Worm (Caenorhabditis elegans) whole organism, late embryonic: ENCODE results near the gene nspb-1.

Source experiments
- dmd-4 ChIP-seq: sonication (generic microtip); optimal IDR thresholded peaks from 2 replicates; lab custom pipeline; 2016; ENCODE audit warnings: borderline replicate concordance, missing genetic modification characterization, missing compliant biosample characterization
- nhr-11 ChIP-seq: fragments of 150-350 bp; optimal IDR thresholded peaks from 2 replicates; lab custom pipeline; 2014; ENCODE audit warnings: missing biosample characterization, missing genetic modification characterization
- sdc-2 ChIP-seq: sonication (generic microtip); optimal IDR thresholded peaks from 2 replicates; lab custom pipeline; 2016; ENCODE audit warnings: missing genotype, missing genetic modification characterization, missing compliant biosample characterization
- syd-9 ChIP-seq: sonication (generic microtip); optimal IDR thresholded peaks from 2 replicates; lab custom pipeline; 2016; ENCODE audit warnings: mild to moderate bottlenecking, missing genetic modification characterization, moderate library complexity, missing compliant biosample characterization

- TF ChIP-seq nhr-11 = no peak
- no peak for TF ChIP-seq syd-9 (tag; lab: Kevin White, UChicago)
- TF ChIP-seq dmd-4 (tag; lab: Kevin White, UChicago) = no peak
- no peak for TF ChIP-seq sdc-2 (tag; lab: Kevin White, UChicago)
Measured at ce11 chrIV:6582604-6583003, 8.3 kb downstream of the nspb-1 start, which contains the start of gene odr-8.
